Worm (Caenorhabditis elegans): ENCODE measurements around the gene T01C3.3.

DNA sequence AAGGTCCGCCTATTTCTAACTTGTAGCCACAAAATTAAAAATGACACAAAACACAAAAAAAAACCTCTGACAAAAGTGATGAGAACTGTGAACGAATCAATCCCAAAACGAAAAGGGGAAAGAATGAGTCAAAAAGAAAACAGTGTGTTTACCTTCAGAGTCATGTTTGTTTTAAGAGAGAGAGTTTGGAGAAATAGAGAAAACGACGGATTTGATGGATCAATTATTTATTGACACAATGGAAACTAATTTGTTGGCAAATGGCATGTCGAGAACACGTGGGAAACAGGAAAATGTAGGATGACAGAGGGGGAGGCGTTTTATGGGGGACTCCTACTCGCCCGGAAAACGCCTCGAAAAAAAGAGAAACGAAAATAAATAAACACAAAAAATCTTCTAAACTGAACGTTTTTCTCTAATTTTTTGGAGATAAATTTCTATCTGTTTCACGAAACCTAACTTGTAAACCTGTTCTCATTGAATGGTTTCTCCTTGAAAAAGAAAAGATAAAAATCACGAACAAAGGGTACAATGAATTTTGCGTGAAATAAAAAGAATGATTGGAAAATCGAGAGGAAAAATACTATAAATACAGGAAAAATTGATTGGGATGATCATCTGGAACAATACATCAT lies 24.4 kb upstream of the T01C3.3 start:
- TF ChIP-seq ama-1 (optimal IDR thresholded peaks at IDR 0.05) (no peak), tbx-11 (GFP tag; IDR thresholded peaks at IDR 0.05) (no peak), pes-1 (GFP tag; IDR thresholded peaks at IDR 0.05) (no peak), B0310.2 (tag; optimal IDR thresholded peaks at IDR 0.05) (no peak), flt-1 (GFP tag; IDR thresholded peaks at IDR 0.05) (no peak), tra-4 (tag; optimal IDR thresholded peaks at IDR 0.05) (no peak)
